Worm (Caenorhabditis elegans) whole organism, L4 larva: Measurements from ENCODE around the gene srd-13.

Source experiments
- D1046.2 ChIP-seq: fragments of 200-800 bp; sonication (Bioruptor generic); IDR thresholded peaks from 2 replicates; pipeline ENCODE4 v1.3.6; 2022; ENCODE audit warnings: missing genetic modification characterization, missing compliant biosample characterization
- F10B5.3 ChIP-seq: sonication (generic microtip); optimal IDR thresholded peaks from 2 replicates; lab custom pipeline; 2016; ENCODE audit warnings: mild to moderate bottlenecking, missing genetic modification characterization, missing compliant biosample characterization
- F37D6.2 ChIP-seq: sonication (generic microtip); optimal IDR thresholded peaks from 2 replicates; lab custom pipeline; 2016; ENCODE audit warnings: mild to moderate bottlenecking, missing genetic modification characterization, missing compliant biosample characterization
- F44E2.7 ChIP-seq: fragments of 200-800 bp; sonication (Bioruptor generic); IDR thresholded peaks from 2 replicates; pipeline ENCODE4 v2.1.2; 2022; ENCODE audit warnings: missing genetic modification characterization, missing compliant biosample characterization
- T26A8.4 ChIP-seq: fragments of 200-800 bp; sonication (Bioruptor generic); IDR thresholded peaks from 2 replicates; pipeline ENCODE4 v1.3.6; 2022; ENCODE audit warnings: missing genetic modification characterization, missing compliant biosample characterization
- Y105C5A.15 ChIP-seq: fragments of 200-800 bp; sonication (Bioruptor generic); IDR thresholded peaks from 2 replicates; pipeline ENCODE4 v1.3.6; 2022; ENCODE audit warnings: missing genetic modification characterization, missing compliant biosample characterization
- Y5F2A.4 ChIP-seq: fragments of 200-800 bp; sonication (Bioruptor generic); optimal IDR thresholded peaks from 2 replicates; lab custom pipeline; 2018; ENCODE audit warnings: mild to moderate bottlenecking, missing genetic modification characterization, missing compliant biosample characterization
- ZK337.2 ChIP-seq: fragments of 200-800 bp; sonication (Bioruptor generic); IDR thresholded peaks from 2 replicates; pipeline ENCODE4 v1.3.6; 2022; ENCODE audit warnings: missing genetic modification reagents, missing genetic modification characterization, missing compliant biosample characterization
- aly-2 ChIP-seq: sonication (generic microtip); optimal IDR thresholded peaks from 2 replicates; lab custom pipeline; 2018; ENCODE audit warnings: missing biosample characterization, missing genetic modification characterization
- ceh-20 ChIP-seq: fragments of 200-800 bp; sonication (Bioruptor generic); IDR thresholded peaks from 2 replicates; pipeline ENCODE4 v1.3.6; 2022; ENCODE audit warnings: missing genetic modification reagents, missing genetic modification characterization, missing compliant biosample characterization
- ceh-28 ChIP-seq: fragments of 150-350 bp; optimal IDR thresholded peaks from 2 replicates; lab custom pipeline; 2014; ENCODE audit warnings: missing biosample characterization, missing genetic modification reagents, missing genetic modification characterization
- ceh-32 ChIP-seq: sonication (generic microtip); optimal IDR thresholded peaks from 2 replicates; lab custom pipeline; 2016; ENCODE audit warnings: mild to moderate bottlenecking, missing genetic modification characterization, missing compliant biosample characterization; ENCODE audit not compliant: poor library complexity
- ceh-44 ChIP-seq: fragments of 200-800 bp; sonication (Bioruptor generic); IDR thresholded peaks from 2 replicates; pipeline ENCODE4 v1.3.6; 2022; ENCODE audit warnings: missing genetic modification reagents, missing genetic modification characterization, missing compliant biosample characterization
- ceh-62 ChIP-seq: sonication (generic microtip); optimal IDR thresholded peaks from 2 replicates; lab custom pipeline; 2017; ENCODE audit warnings: missing biosample characterization, missing genetic modification characterization
- daf-12 ChIP-seq: fragments of 150-350 bp; optimal IDR thresholded peaks from 2 replicates; lab custom pipeline; 2014; ENCODE audit warnings: missing biosample characterization, missing genetic modification reagents, missing genetic modification characterization
- daf-16 ChIP-seq, 3 experiments: sonication (generic microtip); optimal IDR thresholded peaks; 2 replicates each; lab custom pipeline; 2016 to 2017; ENCODE audit warnings: missing genetic modification characterization in 3 of 3, missing genetic modification reagents in 3 of 3, mild to moderate bottlenecking in 2 of 3, missing compliant biosample characterization in 2 of 3, missing biosample characterization in 1 of 3, moderate library complexity in 1 of 3
- dpl-1 ChIP-seq: fragments of 150-350 bp; optimal IDR thresholded peaks from 2 replicates; lab custom pipeline; 2014; ENCODE audit warnings: missing biosample characterization, missing genetic modification reagents, missing genetic modification characterization
- egl-27 ChIP-seq: sonication (generic microtip); optimal IDR thresholded peaks from 3 replicates; lab custom pipeline; 2017; ENCODE audit warnings: missing biosample characterization, missing genetic modification reagents, missing genetic modification characterization
- egl-43 ChIP-seq: fragments of 200-800 bp; sonication (Bioruptor generic); IDR thresholded peaks from 2 replicates; pipeline ENCODE4 v1.3.6; 2022; ENCODE audit warnings: missing genetic modification reagents, missing genetic modification characterization, missing compliant biosample characterization
- fkh-10 ChIP-seq: fragments of 150-350 bp; optimal IDR thresholded peaks from 2 replicates; lab custom pipeline; 2014; ENCODE audit warnings: missing biosample characterization, missing genetic modification reagents, missing genetic modification characterization
- hlh-11 ChIP-seq: fragments of 200-800 bp; sonication (Bioruptor generic); optimal IDR thresholded peaks from 2 replicates; lab custom pipeline; 2018; ENCODE audit warnings: mild to moderate bottlenecking, missing genetic modification characterization, missing compliant biosample characterization
- hmg-1.1 ChIP-seq: fragments of 200-800 bp; sonication (Bioruptor generic); IDR thresholded peaks from 2 replicates; pipeline ENCODE4 v1.3.6; 2022; ENCODE audit warnings: missing genetic modification reagents, missing genetic modification characterization, missing compliant biosample characterization
- lin-1 ChIP-seq: fragments of 200-800 bp; sonication (Bioruptor generic); IDR thresholded peaks from 2 replicates; pipeline ENCODE4 v1.3.6; 2022; ENCODE audit warnings: missing genetic modification reagents, missing genetic modification characterization, missing compliant biosample characterization
- lin-13 ChIP-seq: fragments of 150-350 bp; optimal IDR thresholded peaks from 2 replicates; lab custom pipeline; 2014; ENCODE audit warnings: missing biosample characterization, missing genetic modification reagents, missing genetic modification characterization
- lin-39 ChIP-seq: fragments of 150-350 bp; optimal IDR thresholded peaks from 2 replicates; lab custom pipeline; 2014; ENCODE audit warnings: missing biosample characterization, missing genetic modification reagents, missing genetic modification characterization
- lir-3 ChIP-seq: sonication (generic microtip); optimal IDR thresholded peaks from 2 replicates; lab custom pipeline; 2016; ENCODE audit warnings: mild to moderate bottlenecking, missing genetic modification characterization, missing compliant biosample characterization
- mep-1 ChIP-seq: fragments of 150-350 bp; sonication (generic microtip); optimal IDR thresholded peaks from 3 replicates; lab custom pipeline; 2014; ENCODE audit warnings: missing biosample characterization, missing genetic modification characterization
- mes-2 ChIP-seq: sonication (generic microtip); optimal IDR thresholded peaks from 2 replicates; lab custom pipeline; 2016; ENCODE audit warnings: missing genotype, mild to moderate bottlenecking, missing genetic modification characterization, missing compliant biosample characterization; ENCODE audit not compliant: poor library complexity, severe bottlenecking
- mxl-3 ChIP-seq: fragments of 200-800 bp; sonication (Bioruptor generic); optimal IDR thresholded peaks from 2 replicates; lab custom pipeline; 2018; ENCODE audit warnings: mild to moderate bottlenecking, missing genetic modification characterization, missing compliant biosample characterization
- nhr-42 ChIP-seq: fragments of 200-800 bp; sonication (Bioruptor generic); IDR thresholded peaks from 2 replicates; pipeline ENCODE4 v1.3.6; 2022; ENCODE audit warnings: missing genetic modification characterization, missing compliant biosample characterization
- nhr-48 ChIP-seq: sonication (generic microtip); optimal IDR thresholded peaks from 2 replicates; lab custom pipeline; 2016; ENCODE audit warnings: mild to moderate bottlenecking, missing genetic modification characterization, missing compliant biosample characterization
- nhr-77 ChIP-seq: fragments of 150-350 bp; optimal IDR thresholded peaks from 2 replicates; lab custom pipeline; 2014; ENCODE audit warnings: missing biosample characterization, missing genetic modification characterization
- pha-4 ChIP-seq, 2 experiments: fragments of 150-350 bp in 1 of 2; fragments of 200-800 bp in 1 of 2; sonication (Bioruptor generic) in 1 of 2; IDR thresholded peaks in 1 of 2; optimal IDR thresholded peaks in 1 of 2; 2 replicates each; pipeline versions ENCODE4 v1.3.6 to Lab custom; 2014 to 2022; ENCODE audit warnings: missing genetic modification characterization in 2 of 2, missing genetic modification reagents in 2 of 2, missing biosample characterization in 1 of 2, missing compliant biosample characterization in 1 of 2
- rbr-2 ChIP-seq: sonication (generic microtip); optimal IDR thresholded peaks from 2 replicates; lab custom pipeline; 2016; ENCODE audit warnings: missing genotype, missing genetic modification characterization, missing compliant biosample characterization
- skn-1 ChIP-seq: fragments of 150-350 bp; optimal IDR thresholded peaks from 2 replicates; lab custom pipeline; 2014; ENCODE audit warnings: missing biosample characterization, missing genetic modification characterization
- spr-3 ChIP-seq: fragments of 200-800 bp; sonication (Bioruptor generic); optimal IDR thresholded peaks from 2 replicates; lab custom pipeline; 2018; ENCODE audit warnings: mild to moderate bottlenecking, missing genetic modification characterization, missing compliant biosample characterization
- unc-39 ChIP-seq: sonication (generic microtip); optimal IDR thresholded peaks from 2 replicates; lab custom pipeline; 2017; ENCODE audit warnings: missing biosample characterization, missing genetic modification characterization
- zag-1 ChIP-seq: fragments of 150-350 bp; optimal IDR thresholded peaks from 2 replicates; lab custom pipeline; 2014; ENCODE audit warnings: missing biosample characterization, missing genetic modification characterization
- zip-11 ChIP-seq: fragments of 200-800 bp; sonication (Bioruptor generic); IDR thresholded peaks from 2 replicates; pipeline ENCODE4 v1.3.6; 2022; ENCODE audit warnings: missing genetic modification characterization, missing compliant biosample characterization

srd-13 gene

DNA sequence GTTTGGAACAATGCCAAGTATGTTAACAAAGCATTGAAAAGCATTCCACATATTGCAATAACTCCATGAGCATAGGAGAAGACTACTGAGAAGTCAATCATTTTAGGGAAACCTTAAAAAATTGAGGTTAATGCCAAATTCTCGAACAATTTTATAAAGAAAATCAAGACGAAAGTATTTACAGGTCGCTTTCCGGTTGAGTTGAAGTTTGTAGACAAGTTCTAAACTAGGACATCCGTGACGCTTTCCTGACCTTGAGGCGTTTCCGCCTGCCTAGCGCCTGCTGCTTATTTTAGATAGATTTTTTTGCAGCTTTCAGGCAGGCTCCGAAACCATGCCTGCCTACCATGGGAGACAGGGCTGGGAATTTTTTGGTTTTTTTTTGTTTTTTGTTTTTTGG, at the start of gene srd-13:
Gene srd-13 (minus strand): TSS at position 101 of the 400 bp plus-strand sequence.
- TF ChIP-seq rbr-2 (tag; lab: Kevin White, UChicago) (no peak), lin-13 (GFP tag; lab: Kevin White, UChicago) (no peak), ceh-62 (tag; lab: Kevin White, UChicago) (no peak), ZK337.2 (no peak), nhr-77 (no peak), F10B5.3 (no peak), T26A8.4 (GFP tag; lab: Robert Waterston, UW) (no peak), egl-43 (GFP tag; lab: Robert Waterston, UW) (no peak), fkh-10 (no peak), D1046.2 (no peak), lin-39 (tag; lab: Kevin White, UChicago) (no peak), mxl-3 (GFP tag; lab: Kevin White, UChicago) (no peak), Y105C5A.15 (GFP tag; lab: Robert Waterston, UW) (no peak), dpl-1 (GFP tag; lab: Kevin White, UChicago) (no peak)

DNA sequence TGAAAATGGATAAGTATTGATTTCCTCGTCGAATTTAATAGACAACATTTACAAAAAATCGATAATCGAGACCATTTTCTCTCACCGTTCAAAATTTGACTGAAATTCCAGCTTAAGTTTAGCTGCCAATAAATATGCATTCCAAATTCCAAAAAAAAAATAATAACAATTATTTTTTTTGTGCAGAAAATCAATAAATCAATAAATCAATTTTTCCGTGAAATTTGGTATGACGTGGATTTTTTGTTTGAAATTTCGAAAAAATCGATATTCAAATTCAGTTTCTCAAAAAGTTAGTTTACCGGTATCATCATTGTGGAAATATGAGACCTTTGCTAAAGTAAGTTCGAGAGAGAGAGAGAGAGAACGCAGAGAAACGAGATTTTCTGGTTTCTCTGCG, 49.6 kb upstream of the srd-13 start, which contains the start of gene C55C3.3:
Gene C55C3.3 (plus strand): TSS at position 274 of the 400 bp plus-strand sequence.
- TF ChIP-seq lin-1 (GFP tag; lab: Robert Waterston, UW) (no peak), dpl-1 (GFP tag; lab: Kevin White, UChicago) (no peak), mep-1 (no peak), ceh-28 (peak; percentile 99), nhr-48 (tag; lab: Kevin White, UChicago) (no peak), aly-2 (tag; lab: Kevin White, UChicago) (no peak), hlh-11 (tag; lab: Kevin White, UChicago) (no peak), F44E2.7 (no peak), mes-2 (tag; lab: Kevin White, UChicago) (no peak)

DNA sequence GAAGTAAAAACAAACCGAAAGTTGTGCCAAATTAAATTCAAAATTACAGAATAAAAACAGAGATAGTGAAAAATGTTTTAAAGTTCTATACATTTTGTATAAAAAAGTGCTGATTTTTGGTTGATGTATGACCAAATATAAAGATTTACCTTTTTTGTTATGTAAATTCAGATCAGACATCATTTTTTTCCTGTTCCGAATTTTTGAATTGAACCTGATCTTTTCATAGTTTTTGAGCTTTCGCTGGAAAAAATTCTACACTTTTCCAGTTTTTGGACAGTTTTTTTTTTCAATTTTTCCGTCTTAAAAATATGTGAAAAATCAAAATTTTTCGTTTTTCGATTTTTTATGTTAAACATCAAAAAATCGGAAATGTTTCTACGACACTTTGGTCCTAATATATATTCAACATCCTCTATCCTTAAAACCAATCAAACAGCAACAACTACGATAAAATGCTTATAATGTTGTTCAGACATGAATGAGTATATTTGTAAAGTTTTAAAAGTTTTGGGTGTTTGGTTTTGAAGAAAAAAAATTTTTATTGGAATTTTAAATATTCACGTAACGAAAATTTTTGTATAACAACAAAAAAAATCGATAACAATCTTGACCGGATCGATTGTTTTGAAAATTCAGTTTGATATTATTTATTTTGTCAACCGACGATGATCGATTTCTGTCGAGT, 47.2 kb upstream of the srd-13 start, which contains the start of the genes C55C3.7 and C55C3.6:
Gene C55C3.7 (minus strand): TSS at position 101 of the 688 bp plus-strand sequence.
Gene C55C3.6 (plus strand): TSS at position 638 of the 688 bp plus-strand sequence.
- no peak for TF ChIP-seq skn-1 (tag; lab: Kevin White, UChicago)
- TF ChIP-seq ceh-44 (GFP tag; lab: Robert Waterston, UW): no peak
- no peak for TF ChIP-seq spr-3
- TF ChIP-seq lir-3 (tag; lab: Kevin White, UChicago): no peak
- TF ChIP-seq mep-1: no peak
- no peak for TF ChIP-seq egl-27 (tag; lab: Kevin White, UChicago)
- TF ChIP-seq Y5F2A.4 (GFP tag; lab: Kevin White, UChicago): no peak
- TF ChIP-seq aly-2 (tag; lab: Kevin White, UChicago): no peak
- no peak for TF ChIP-seq fkh-10
- no peak for TF ChIP-seq nhr-42 (GFP tag; lab: Robert Waterston, UW)

DNA sequence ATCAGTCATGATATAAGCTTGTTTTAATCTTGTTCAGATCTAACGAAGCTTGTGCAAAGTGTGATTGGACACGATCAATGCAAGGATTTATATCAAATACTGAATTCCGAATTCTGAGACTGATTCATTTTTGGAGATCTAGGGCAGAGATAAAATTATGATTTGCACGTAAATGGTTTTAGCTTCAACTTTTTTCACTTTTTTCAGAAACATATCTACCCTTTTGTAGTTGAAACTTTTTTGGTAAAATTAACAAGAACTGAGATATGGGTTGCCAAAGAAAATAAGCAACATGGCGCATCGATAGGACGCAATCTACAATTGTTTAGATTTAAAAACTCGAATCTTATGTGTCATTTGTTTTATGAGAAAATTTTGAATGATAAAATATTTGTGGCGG, 42.6 kb upstream of the srd-13 start, which contains the start of gene C55C3.4:
Gene C55C3.4 (minus strand): TSS at position 101 of the 400 bp plus-strand sequence.
- TF ChIP-seq T26A8.4 (GFP tag; lab: Robert Waterston, UW) (no peak), unc-39 (tag; lab: Kevin White, UChicago) (no peak), zip-11 (GFP tag; lab: Robert Waterston, UW) (no peak), lin-1 (GFP tag; lab: Robert Waterston, UW) (no peak), hlh-11 (tag; lab: Kevin White, UChicago) (no peak), ceh-20 (GFP tag; lab: Robert Waterston, UW) (no peak), spr-3 (no peak), daf-12 (tag; lab: Kevin White, UChicago) (no peak), nhr-77 (no peak), F37D6.2 (no peak), pha-4 (GFP tag; IDR thresholded peaks at IDR 0.05; lab: Robert Waterston, UW) (no peak), pha-4 (tag; optimal IDR thresholded peaks at IDR 0.05; lab: Kevin White, UChicago) (no peak), ceh-32 (tag; lab: Kevin White, UChicago) (no peak), hmg-1.1 (GFP tag; lab: Robert Waterston, UW) (no peak), daf-16 (GFP tag; optimal IDR thresholded peaks at IDR 0.05; lab: Kevin White, UChicago) (no peak), daf-16 (tag; optimal IDR thresholded peaks at IDR 0.05; lab: Kevin White, UChicago) (no peak), lir-3 (tag; lab: Kevin White, UChicago) (no peak), zag-1 (tag; lab: Kevin White, UChicago) (no peak)
